Fruit fly (Drosophila melanogaster) whole organism, embryonic: Measurements from ENCODE around the gene CG9391.

Source experiments
- Abd-B ChIP-seq: fragments of 200-800 bp; sonication (Bioruptor generic); optimal IDR thresholded peaks from 2 replicates; lab custom pipeline; 2018; ENCODE audit warnings: missing biosample characterization, mild to moderate bottlenecking, missing genetic modification characterization, moderate library complexity
- Atf3 ChIP-seq: fragments of 200-800 bp; sonication (Bioruptor generic); optimal IDR thresholded peaks from 3 replicates; lab custom pipeline; 2016; ENCODE audit warnings: missing biosample characterization, missing genetic modification characterization
- Bgb ChIP-seq: fragments of 200-800 bp; sonication (Bioruptor generic); IDR thresholded peaks from 2 replicates; pipeline ENCODE4 v1.3.6; 2022; ENCODE audit warnings: missing biosample characterization, missing genetic modification characterization; ENCODE audit not compliant: partially characterized antibody
- CG11247 ChIP-seq: fragments of 200-800 bp; sonication (Bioruptor generic); IDR thresholded peaks from 2 replicates; pipeline ENCODE4 v1.3.6; 2022; ENCODE audit warnings: missing biosample characterization, missing genetic modification characterization
- CG12391 ChIP-seq: fragments of 200-800 bp; sonication (Bioruptor generic); optimal IDR thresholded peaks from 3 replicates; lab custom pipeline; 2018; ENCODE audit warnings: missing biosample characterization, mild to moderate bottlenecking, missing genetic modification characterization, moderate library complexity
- CG13775 ChIP-seq: fragments of 200-800 bp; sonication (Bioruptor generic); optimal IDR thresholded peaks from 3 replicates; lab custom pipeline; 2017; ENCODE audit warnings: missing biosample characterization, mild to moderate bottlenecking, missing genetic modification characterization
- CG14667 ChIP-seq: fragments of 200-800 bp; sonication (Bioruptor generic); IDR thresholded peaks from 2 replicates; pipeline ENCODE4 v1.3.6; 2022; ENCODE audit warnings: missing biosample characterization, missing genetic modification characterization
- CG14860 ChIP-seq: fragments of 200-800 bp; sonication (Bioruptor generic); IDR thresholded peaks from 3 replicates; pipeline ENCODE4 v1.3.6; 2022; ENCODE audit warnings: missing biosample characterization, missing genetic modification characterization; ENCODE audit not compliant: partially characterized antibody
- CG15073 ChIP-seq: fragments of 200-800 bp; sonication (Bioruptor generic); optimal IDR thresholded peaks from 2 replicates; lab custom pipeline; 2016; ENCODE audit warnings: missing biosample characterization, missing genetic modification characterization
- CG2199 ChIP-seq: fragments of 200-800 bp; sonication (Bioruptor generic); IDR thresholded peaks from 3 replicates; pipeline ENCODE4 v1.3.6; 2022; ENCODE audit warnings: missing biosample characterization, missing genetic modification characterization
- CG2712 ChIP-seq: fragments of 200-800 bp; optimal IDR thresholded peaks from 3 replicates; lab custom pipeline; 2019; ENCODE audit warnings: missing biosample characterization, mild to moderate bottlenecking, missing genetic modification characterization, moderate library complexity
- CG30403 ChIP-seq: fragments of 200-800 bp; sonication (Bioruptor generic); optimal IDR thresholded peaks from 3 replicates; lab custom pipeline; 2016; ENCODE audit warnings: missing biosample characterization, missing genetic modification characterization
- CG34376 ChIP-seq: fragments of 200-800 bp; sonication (Bioruptor generic); optimal IDR thresholded peaks from 2 replicates; lab custom pipeline; 2018; ENCODE audit warnings: missing biosample characterization, mild to moderate bottlenecking, missing genetic modification characterization
- CG4282 ChIP-seq: fragments of 200-800 bp; sonication (Bioruptor generic); optimal IDR thresholded peaks from 2 replicates; lab custom pipeline; 2016; ENCODE audit warnings: missing biosample characterization, missing genetic modification characterization
- CG6791 ChIP-seq: fragments of 200-800 bp; sonication (Bioruptor generic); IDR thresholded peaks from 3 replicates; pipeline ENCODE4 v1.3.6; 2022; ENCODE audit warnings: missing biosample characterization, missing genetic modification characterization; ENCODE audit not compliant: partially characterized antibody
- CG9932 ChIP-seq: fragments of 200-800 bp; sonication (Bioruptor generic); IDR thresholded peaks from 2 replicates; pipeline ENCODE4 v1.3.6; 2022; ENCODE audit warnings: missing biosample characterization, missing genetic modification characterization
- Dad ChIP-seq: fragments of 200-800 bp; sonication (Bioruptor generic); optimal IDR thresholded peaks from 3 replicates; lab custom pipeline; 2016; ENCODE audit warnings: missing biosample characterization, missing genetic modification characterization
- Dref ChIP-seq: fragments of 200-800 bp; sonication (Bioruptor generic); IDR thresholded peaks from 2 replicates; pipeline ENCODE4 v1.3.6; 2022; ENCODE audit warnings: missing biosample characterization, missing genetic modification characterization
- Ets65A ChIP-seq: fragments of 200-800 bp; sonication (Bioruptor generic); peaks from one replicate; lab custom pipeline; 2016; ENCODE audit warnings: missing biosample characterization, missing genetic modification characterization
- HLH3B ChIP-seq: fragments of 200-800 bp; sonication (Bioruptor generic); IDR thresholded peaks from 2 replicates; pipeline ENCODE4 v1.3.6; 2022; ENCODE audit warnings: missing biosample characterization, missing genetic modification characterization
- Hr39 ChIP-seq: fragments of >200 bp; optimal IDR thresholded peaks from 2 replicates; lab custom pipeline; 2017
- Lpt ChIP-seq: fragments of >200 bp; optimal IDR thresholded peaks from 2 replicates; lab custom pipeline; 2018; ENCODE audit warnings: missing biosample characterization, missing genetic modification characterization
- Max ChIP-seq: fragments of 200-800 bp; sonication (Bioruptor generic); optimal IDR thresholded peaks from 2 replicates; lab custom pipeline; 2016; ENCODE audit warnings: missing biosample characterization, mild to moderate bottlenecking, missing genetic modification characterization
- Med ChIP-seq: fragments of 200-800 bp; sonication (Bioruptor generic); peaks from one replicate; lab custom pipeline; 2016; ENCODE audit warnings: missing biosample characterization, missing genetic modification characterization, mild to moderate bottlenecking, inconsistent platforms, moderate library complexity
- Neu2 ChIP-seq: fragments of 200-800 bp; sonication (Bioruptor generic); optimal IDR thresholded peaks from 3 replicates; lab custom pipeline; 2016; ENCODE audit warnings: missing biosample characterization, missing genetic modification characterization, borderline replicate concordance
- Nf-YA ChIP-seq: fragments of 200-800 bp; sonication (Bioruptor generic); IDR thresholded peaks from 2 replicates; pipeline ENCODE4 v1.3.6; 2022; ENCODE audit warnings: missing biosample characterization, missing genetic modification characterization
- Opbp ChIP-seq: fragments of 200-800 bp; sonication (Bioruptor generic); IDR thresholded peaks from 3 replicates; pipeline ENCODE4 v1.3.6; 2022; ENCODE audit warnings: missing biosample characterization, missing genetic modification characterization; ENCODE audit not compliant: partially characterized antibody
- Optix ChIP-seq: fragments of 200-800 bp; sonication (Bioruptor generic); IDR thresholded peaks from 3 replicates; pipeline ENCODE4 v1.3.6; 2022; ENCODE audit warnings: missing biosample characterization, missing genetic modification characterization
- Rx ChIP-seq: fragments of 200-800 bp; sonication (Bioruptor generic); IDR thresholded peaks from 2 replicates; pipeline ENCODE4 v1.3.6; 2022; ENCODE audit warnings: missing biosample characterization, missing genetic modification characterization
- Spps ChIP-seq: fragments of 200-800 bp; sonication (Bioruptor generic); optimal IDR thresholded peaks from 2 replicates; lab custom pipeline; 2018; ENCODE audit warnings: missing biosample characterization, mild to moderate bottlenecking, missing genetic modification characterization
- TFAM ChIP-seq: fragments of 200-800 bp; sonication (Bioruptor generic); optimal IDR thresholded peaks from 2 replicates; lab custom pipeline; 2017; ENCODE audit warnings: missing biosample characterization, missing genetic modification characterization, inconsistent platforms
- bbx ChIP-seq: fragments of 200-800 bp; sonication (Bioruptor generic); IDR thresholded peaks from 2 replicates; pipeline ENCODE4 v1.3.6; 2022; ENCODE audit warnings: missing biosample characterization, missing genetic modification characterization; ENCODE audit not compliant: partially characterized antibody
- cg ChIP-seq: fragments of 200-800 bp; sonication (Bioruptor generic); optimal IDR thresholded peaks from 3 replicates; lab custom pipeline; 2019; ENCODE audit warnings: missing biosample characterization, mild to moderate bottlenecking, missing genetic modification characterization, moderate library complexity
- her ChIP-seq: fragments of 200-800 bp; sonication (Bioruptor generic); optimal IDR thresholded peaks from 2 replicates; lab custom pipeline; 2016; ENCODE audit warnings: missing biosample characterization, missing genetic modification characterization
- ind ChIP-seq: fragments of 200-800 bp; sonication (Bioruptor generic); optimal IDR thresholded peaks from 3 replicates; lab custom pipeline; 2016; ENCODE audit warnings: missing biosample characterization, missing genetic modification characterization
- ken ChIP-seq: fragments of 200-800 bp; sonication (Bioruptor generic); IDR thresholded peaks from 3 replicates; pipeline ENCODE4 v1.3.6; 2022; ENCODE audit warnings: missing biosample characterization, missing genetic modification characterization
- lov ChIP-seq, 2 experiments: fragments of 200-800 bp in 1 of 2; fragments of >200 bp in 1 of 2; sonication (Bioruptor generic) in 1 of 2; IDR thresholded peaks in 1 of 2; optimal IDR thresholded peaks in 1 of 2; 2 replicates in 1 of 2; 3 replicates in 1 of 2; pipeline versions ENCODE4 v1.3.6 to Lab custom; 2017 to 2022; ENCODE audit warnings: missing biosample characterization in 1 of 2, missing genetic modification characterization in 1 of 2
- mld ChIP-seq: fragments of 200-800 bp; sonication (Bioruptor generic); IDR thresholded peaks from 3 replicates; pipeline ENCODE4 v1.3.6; 2022; ENCODE audit warnings: missing biosample characterization, missing genetic modification characterization; ENCODE audit not compliant: partially characterized antibody
- nerfin-2 ChIP-seq: fragments of 200-800 bp; sonication (Bioruptor generic); IDR thresholded peaks from 2 replicates; pipeline ENCODE4 v1.3.6; 2022; ENCODE audit warnings: missing biosample characterization, missing genetic modification characterization; ENCODE audit not compliant: partially characterized antibody
- p53 ChIP-seq: fragments of 200-800 bp; sonication (Bioruptor generic); optimal IDR thresholded peaks from 2 replicates; lab custom pipeline; 2016; ENCODE audit warnings: missing biosample characterization, missing genetic modification characterization
- peb ChIP-seq: fragments of 200-800 bp; sonication (Bioruptor generic); IDR thresholded peaks from 2 replicates; pipeline ENCODE4 v1.3.6; 2022; ENCODE audit warnings: missing biosample characterization, missing genetic modification characterization
- rib ChIP-seq: fragments of 200-800 bp; sonication (Bioruptor generic); IDR thresholded peaks from 2 replicates; pipeline ENCODE4 v1.3.6; 2022; ENCODE audit warnings: missing biosample characterization, missing genetic modification characterization
- sim ChIP-seq: fragments of 200-800 bp; sonication (Bioruptor generic); IDR thresholded peaks from 2 replicates; pipeline ENCODE4 v1.3.6; 2022; ENCODE audit warnings: missing biosample characterization, missing genetic modification characterization
- slou ChIP-seq: fragments of 200-800 bp; sonication (Bioruptor generic); optimal IDR thresholded peaks from 3 replicates; lab custom pipeline; 2016; ENCODE audit warnings: missing biosample characterization, missing genetic modification characterization
- sob ChIP-seq: fragments of 200-800 bp; sonication (Bioruptor generic); IDR thresholded peaks from 2 replicates; pipeline ENCODE4 v1.3.6; 2022; ENCODE audit warnings: missing biosample characterization, missing genetic modification characterization
- unpg ChIP-seq: fragments of 200-800 bp; sonication (Bioruptor generic); optimal IDR thresholded peaks from 3 replicates; lab custom pipeline; 2018; ENCODE audit warnings: missing biosample characterization, mild to moderate bottlenecking, missing genetic modification characterization, moderate library complexity

CG9391 gene

dm6 chr3L:21252932-21253760 is 15.0 kb downstream of the CG9391 start (continued):
- peak; percentile 28 for TF ChIP-seq Hr39 (lab: Kevin White, UChicago)
- TF ChIP-seq CG11247: no peak
- TF ChIP-seq CG4282 (GFP tag; lab: Kevin White, UChicago): no peak
- peak; percentile 62; the same call in 1 of the 2 replicates for TF ChIP-seq rib
- TF ChIP-seq nerfin-2: 0 out of 2 replicates have a peak, but pooled peaks have one; percentile 9
- no peak for TF ChIP-seq Spps (tag; lab: Kevin White, UChicago)
- TF ChIP-seq Bgb (GFP tag; lab: Robert Waterston, UW): no peak
- TF ChIP-seq CG6791 (GFP tag; lab: Robert Waterston, UW): 0 out of 3 replicates have a peak, but pooled peaks have one; percentile 15
- TF ChIP-seq CG2199 (GFP tag; lab: Robert Waterston, UW): 0 out of 3 replicates have a peak, but pooled peaks have one; percentile 63

- TF ChIP-seq CG14860 (no peak), Rx (GFP tag; lab: Robert Waterston, UW) (0 out of 2 replicates have a peak, but pooled peaks have one; percentile 20), CG30403 (GFP tag; lab: Kevin White, UChicago) (no peak), ind (GFP tag; lab: Kevin White, UChicago) (no peak), cg (peak; percentile 43), CG6791 (GFP tag; lab: Robert Waterston, UW) (peak; percentile 38; the same call in 1 of the 3 replicates), her (GFP tag; lab: Kevin White, UChicago) (no peak), Lpt (no peak), Opbp (GFP tag; lab: Robert Waterston, UW) (peak; percentile 58; the same call in 1 of the 3 replicates), ken (GFP tag; lab: Robert Waterston, UW) (0 out of 3 replicates have a peak, but pooled peaks have one; percentile 15), Optix (GFP tag; lab: Robert Waterston, UW) (no peak), Dad (GFP tag; lab: Kevin White, UChicago) (no peak), sim (GFP tag; lab: Robert Waterston, UW) (no peak), slou (GFP tag; lab: Kevin White, UChicago) (no peak), mld (GFP tag; lab: Robert Waterston, UW) (0 out of 3 replicates have a peak, but pooled peaks have one; percentile 29), Atf3 (GFP tag; lab: Kevin White, UChicago) (no peak), bbx (GFP tag; lab: Robert Waterston, UW) (peak; percentile 33; the same call in 1 of the 2 replicates), Ets65A (GFP tag; lab: Kevin White, UChicago) (peak; percentile 77)
Measured at dm6 chr3L:21252525-21252924, 15.6 kb downstream of the CG9391 start.

- no peak for TF ChIP-seq Nf-YA (GFP tag; lab: Robert Waterston, UW)
- TF ChIP-seq unpg (GFP tag; lab: Kevin White, UChicago): no peak
- TF ChIP-seq peb (GFP tag; lab: Robert Waterston, UW): peak; percentile 18; the same call in 1 of the 2 replicates
- no peak for TF ChIP-seq HLH3B (GFP tag; lab: Robert Waterston, UW)
- TF ChIP-seq CG2712: no peak
- TF ChIP-seq Abd-B (GFP tag; lab: Kevin White, UChicago): peak; percentile 66
- TF ChIP-seq CG9932 (GFP tag; lab: Robert Waterston, UW): peak; percentile 46
- TF ChIP-seq CG13775: no peak
- TF ChIP-seq CG12391: peak; percentile 2
- TF ChIP-seq Atf3 (GFP tag; lab: Kevin White, UChicago): no peak
- peak; percentile 84 for TF ChIP-seq Med (GFP tag; lab: Kevin White, UChicago)
- no peak for TF ChIP-seq CG6791 (GFP tag; lab: Robert Waterston, UW)
- no peak for TF ChIP-seq Neu2
- TF ChIP-seq CG15073: no peak
- no peak for TF ChIP-seq Dref
- no peak for TF ChIP-seq CG14667 (GFP tag; lab: Robert Waterston, UW)
- 0 out of 2 replicates have a peak, but pooled peaks have one; percentile 32 for TF ChIP-seq sob
- no peak for TF ChIP-seq CG34376
- no peak for TF ChIP-seq TFAM (GFP tag; lab: Kevin White, UChicago)
- TF ChIP-seq lov (optimal IDR thresholded peaks at IDR 0.05; lab: Kevin White, UChicago): no peak
- no peak for TF ChIP-seq lov (GFP tag; IDR thresholded peaks at IDR 0.05; lab: Robert Waterston, UW)
- TF ChIP-seq Max (GFP tag; lab: Kevin White, UChicago): no peak
- TF ChIP-seq p53 (GFP tag; lab: Kevin White, UChicago): no peak
Measured at dm6 chr3L:21251381-21251780, 16.8 kb downstream of the CG9391 start.
